Worm (Caenorhabditis elegans): ENCODE data around the gene C45G9.5.

C45G9.5 gene

ce11 chrIII:5012460-5012859 is 35.5 kb upstream of the C45G9.5 start:
- no peak for TF ChIP-seq F37B4.10 (GFP tag; IDR thresholded peaks at IDR 0.05)
- no peak for TF ChIP-seq ama-1 (optimal IDR thresholded peaks at IDR 0.05)
- no peak for TF ChIP-seq ama-1 (GFP tag; optimal IDR thresholded peaks at IDR 0.05)
- TF ChIP-seq somi-1 (GFP tag; optimal IDR thresholded peaks at IDR 0.05): no peak
- TF ChIP-seq nhr-179 (tag; optimal IDR thresholded peaks at IDR 0.05): no peak
- no peak for TF ChIP-seq egl-18 (GFP tag; IDR thresholded peaks at IDR 0.05)
- no peak for TF ChIP-seq nhr-80 (tag; optimal IDR thresholded peaks at IDR 0.05)
- TF ChIP-seq pha-4 (tag; optimal IDR thresholded peaks at IDR 0.05): no peak
- TF ChIP-seq F10E7.11 (tag; optimal IDR thresholded peaks at IDR 0.05): no peak
- no peak for TF ChIP-seq attf-6 (GFP tag; IDR thresholded peaks at IDR 0.05)
- no peak for TF ChIP-seq snpc-3.4 (tag; optimal IDR thresholded peaks at IDR 0.05)
- TF ChIP-seq tbp1 (GFP tag; optimal IDR thresholded peaks at IDR 0.05): no peak
- no peak for TF ChIP-seq mes-4 (tag; optimal IDR thresholded peaks at IDR 0.05)
- no peak for TF ChIP-seq F49E8.2 (tag; optimal IDR thresholded peaks at IDR 0.05; ENCODE audit: insufficient read depth)

- no peak for TF ChIP-seq dpff-1 (tag; optimal IDR thresholded peaks at IDR 0.05)
- peak; percentile 66; the same call in 1 of the 2 replicates for TF ChIP-seq C17E4.6 (GFP tag; IDR thresholded peaks at IDR 0.05)
- TF ChIP-seq mes-4 (tag; optimal IDR thresholded peaks at IDR 0.05): no peak
- peak; percentile 86 for TF ChIP-seq ZK185.1 (tag; optimal IDR thresholded peaks at IDR 0.05; ENCODE audit: poor library complexity, severe bottlenecking)
- TF ChIP-seq Y56A3A.18 (GFP tag; IDR thresholded peaks at IDR 0.05): peak; percentile 52; the same call in 1 of the 2 replicates
- no peak for TF ChIP-seq Y53G8AR.9 (GFP tag; conservative IDR thresholded peaks at IDR 0.05)
- peak; percentile 84 for TF ChIP-seq dox-1 (GFP tag; IDR thresholded peaks at IDR 0.05)
- TF ChIP-seq B0261.1 (tag; optimal IDR thresholded peaks at IDR 0.05): no peak
- TF ChIP-seq tbp1 (GFP tag; optimal IDR thresholded peaks at IDR 0.05): peak; percentile 55
- peak; percentile 48 for TF ChIP-seq egrh-3 (GFP tag; IDR thresholded peaks at IDR 0.05)
- no peak for TF ChIP-seq nhr-120 (GFP tag; IDR thresholded peaks at IDR 0.05)
- TF ChIP-seq gei-17 (GFP tag; optimal IDR thresholded peaks at IDR 0.05): peak; percentile 58
- no peak for TF ChIP-seq lsl-1 (GFP tag; optimal IDR thresholded peaks at IDR 0.05)
- no peak for TF ChIP-seq nhr-179 (tag; optimal IDR thresholded peaks at IDR 0.05)
- peak; percentile 55; the same call in 1 of the 2 replicates for TF ChIP-seq pbrm-1 (GFP tag; IDR thresholded peaks at IDR 0.05)
- no peak for TF ChIP-seq rpc-1 (optimal IDR thresholded peaks at IDR 0.05)
- no peak for TF ChIP-seq rpc-1 (tag; optimal IDR thresholded peaks at IDR 0.05)
- peak; percentile 30 for TF ChIP-seq athp-1 (tag; optimal IDR thresholded peaks at IDR 0.05)
- TF ChIP-seq somi-1 (GFP tag; optimal IDR thresholded peaks at IDR 0.05): peak; percentile 59
- peak; percentile 96 for TF ChIP-seq zfh-2 (GFP tag; conservative IDR thresholded peaks at IDR 0.05)
- TF ChIP-seq C06A6.2 (GFP tag; conservative IDR thresholded peaks at IDR 0.05): no peak; the same call in 1 of the 2 replicates
- TF ChIP-seq chd-7 (tag; optimal IDR thresholded peaks at IDR 0.05): peak; percentile 53
- TF ChIP-seq madf-10 (tag; optimal IDR thresholded peaks at IDR 0.05): peak; percentile 73
- TF ChIP-seq nhr-90 (tag; optimal IDR thresholded peaks at IDR 0.05): peak; percentile 19
- no peak for TF ChIP-seq ama-1 (optimal IDR thresholded peaks at IDR 0.05)
- no peak for TF ChIP-seq ama-1 (GFP tag; optimal IDR thresholded peaks at IDR 0.05)
- TF ChIP-seq ceh-27 (GFP tag; optimal IDR thresholded peaks at IDR 0.05): peak; percentile 78
- TF ChIP-seq unc-62 (GFP tag; optimal IDR thresholded peaks at IDR 0.05): no peak
- TF ChIP-seq lir-1 (GFP tag; conservative IDR thresholded peaks at IDR 0.05): peak; percentile 72
- no peak for TF ChIP-seq T07F8.4 (tag; optimal IDR thresholded peaks at IDR 0.05)
- TF ChIP-seq ceh-40 (GFP tag; IDR thresholded peaks at IDR 0.05): 0 out of 2 replicates have a peak, but pooled peaks have one; percentile 48
- TF ChIP-seq bed-1 (GFP tag; IDR thresholded peaks at IDR 0.05): no peak
- no peak for TF ChIP-seq madf-8 (GFP tag; conservative IDR thresholded peaks at IDR 0.05)
- 0 out of 2 replicates have a peak, but pooled peaks have one; percentile 74 for TF ChIP-seq bed-2 (GFP tag; IDR thresholded peaks at IDR 0.05)
- TF ChIP-seq lin-54 (GFP tag; optimal IDR thresholded peaks at IDR 0.05): peak; percentile 27
- peak; percentile 24 for TF ChIP-seq B0035.1 (tag; optimal IDR thresholded peaks at IDR 0.05)
- peak; percentile 86 for TF ChIP-seq lin-40 (tag; optimal IDR thresholded peaks at IDR 0.05)
- TF ChIP-seq K11D2.4 (GFP tag; IDR thresholded peaks at IDR 0.05): 0 out of 2 replicates have a peak, but pooled peaks have one; percentile 39
- TF ChIP-seq madf-3 (GFP tag; IDR thresholded peaks at IDR 0.05): no peak
- peak; percentile 62 for TF ChIP-seq mcd-1 (GFP tag; IDR thresholded peaks at IDR 0.05)
These were observed 34.0 kb upstream of the C45G9.5 start for ce11 chrIII:5013915-5014346.
